Worm (Caenorhabditis elegans) whole organism, L4/young adult: Measurements from ENCODE around the gene F42H10.2.

ENCODE experiments used
- dao-5 ChIP-seq: sonication (generic microtip); optimal IDR thresholded peaks from 2 replicates; lab custom pipeline; 2016; ENCODE audit warnings: missing genotype, missing genetic modification characterization, moderate library complexity, missing compliant biosample characterization
- him-1 ChIP-seq: sonication (generic microtip); optimal IDR thresholded peaks from 2 replicates; lab custom pipeline; 2016; ENCODE audit warnings: missing genotype, missing genetic modification reagents, missing genetic modification characterization, missing compliant biosample characterization

ce11 chrIII:8491945-8492344 lies 1.5 kb downstream of the F42H10.2 start:
- TF ChIP-seq him-1, result no peak
- TF ChIP-seq dao-5, result no peak
